Worm (Caenorhabditis elegans): Measurements from ENCODE around the gene str-13.
A peak's percentile ranks its signal among the peaks of the same experiment; 100 is the strongest.

Gene str-13

ce11 chrV:2716933-2717332, 10.1 kb downstream of the str-13 start:
- no peak for TF ChIP-seq ceh-16 (tag; optimal IDR thresholded peaks at IDR 0.05)
- no peak for TF ChIP-seq blmp-1 (tag; optimal IDR thresholded peaks at IDR 0.05; ENCODE audit: insufficient read depth)
- TF ChIP-seq elt-1 (tag; optimal IDR thresholded peaks at IDR 0.05): no peak
- no peak for TF ChIP-seq lin-13 (GFP tag; optimal IDR thresholded peaks at IDR 0.05)
- TF ChIP-seq zag-1 (tag; optimal IDR thresholded peaks at IDR 0.05): no peak
- TF ChIP-seq ZK546.5 (tag; optimal IDR thresholded peaks at IDR 0.05): no peak
- TF ChIP-seq mab-5 (tag; optimal IDR thresholded peaks at IDR 0.05): no peak
- no peak for TF ChIP-seq nhr-12 (tag; optimal IDR thresholded peaks at IDR 0.05)
- no peak for TF ChIP-seq nhr-21 (tag; optimal IDR thresholded peaks at IDR 0.05)
- no peak for TF ChIP-seq nhr-237 (tag; optimal IDR thresholded peaks at IDR 0.05)
- no peak for TF ChIP-seq nhr-11 (tag; optimal IDR thresholded peaks at IDR 0.05)
- no peak for TF ChIP-seq nhr-6 (tag; optimal IDR thresholded peaks at IDR 0.05)
- TF ChIP-seq nhr-25 (tag; optimal IDR thresholded peaks at IDR 0.05): no peak
- no peak for TF ChIP-seq snpc-4 (tag; optimal IDR thresholded peaks at IDR 0.05)
- no peak for TF ChIP-seq dmd-4 (tag; optimal IDR thresholded peaks at IDR 0.05)

ce11 chrV:2713532-2713931, 13.5 kb downstream of the str-13 start, which contains the start of gene srt-28:
TSS of gene srt-28 (minus strand) at chrV:2713632.
- TF ChIP-seq nhr-77 (tag; optimal IDR thresholded peaks at IDR 0.05) (no peak), lin-39 (tag; optimal IDR thresholded peaks at IDR 0.05) (no peak), nhr-6 (tag; optimal IDR thresholded peaks at IDR 0.05) (no peak), nhr-21 (tag; optimal IDR thresholded peaks at IDR 0.05) (no peak), mab-5 (tag; optimal IDR thresholded peaks at IDR 0.05) (no peak), lin-11 (tag; optimal IDR thresholded peaks at IDR 0.05) (no peak), sma-3 (GFP tag; optimal IDR thresholded peaks at IDR 0.05) (no peak)

- TF ChIP-seq crh-2 (tag; optimal IDR thresholded peaks at IDR 0.05) (peak; percentile 8), mab-5 (tag; optimal IDR thresholded peaks at IDR 0.05) (no peak), gmeb-1 (tag; optimal IDR thresholded peaks at IDR 0.05) (peak; percentile 5), fos-1 (tag; optimal IDR thresholded peaks at IDR 0.05) (peak; percentile 69), zag-1 (tag; optimal IDR thresholded peaks at IDR 0.05) (no peak), peb-1 (tag; optimal IDR thresholded peaks at IDR 0.05) (no peak), nhr-23 (tag; optimal IDR thresholded peaks at IDR 0.05) (no peak), sma-9 (GFP tag; optimal IDR thresholded peaks at IDR 0.05) (peak; percentile 39), sma-9 (tag; optimal IDR thresholded peaks at IDR 0.05) (no peak), unc-62 (GFP tag; optimal IDR thresholded peaks at IDR 0.05) (no peak), nhr-10 (tag; optimal IDR thresholded peaks at IDR 0.05) (no peak), lsy-2 (tag; optimal IDR thresholded peaks at IDR 0.05) (no peak)
Measured at ce11 chrV:2711429-2711828, 15.6 kb downstream of the str-13 start, which contains the start of gene C24B9.3. TSS of gene C24B9.3 (minus strand) at chrV:2711599.

- no peak for TF ChIP-seq F13H6.1 (tag; optimal IDR thresholded peaks at IDR 0.05)
- TF ChIP-seq lin-13 (GFP tag; optimal IDR thresholded peaks at IDR 0.05): no peak
- TF ChIP-seq nhr-129 (tag; optimal IDR thresholded peaks at IDR 0.05): no peak
- TF ChIP-seq lin-11 (tag; optimal IDR thresholded peaks at IDR 0.05): no peak
- no peak for TF ChIP-seq nhr-10 (tag; optimal IDR thresholded peaks at IDR 0.05)
- TF ChIP-seq C34F6.9 (tag; optimal IDR thresholded peaks at IDR 0.05): no peak
- TF ChIP-seq Y55F3AM.14 (GFP tag; optimal IDR thresholded peaks at IDR 0.05): no peak
- no peak for TF ChIP-seq ztf-4 (tag; optimal IDR thresholded peaks at IDR 0.05)
- TF ChIP-seq nhr-237 (tag; optimal IDR thresholded peaks at IDR 0.05): no peak
- no peak for TF ChIP-seq unc-55 (GFP tag; optimal IDR thresholded peaks at IDR 0.05)
- TF ChIP-seq ceh-82 (tag; optimal IDR thresholded peaks at IDR 0.05): no peak
Measured at ce11 chrV:2710192-2710591, 16.8 kb downstream of the str-13 start.

- TF ChIP-seq F13H6.1 (tag; optimal IDR thresholded peaks at IDR 0.05): no peak
- no peak for TF ChIP-seq elt-3 (tag; optimal IDR thresholded peaks at IDR 0.05)
- no peak for TF ChIP-seq mbf-1 (tag; optimal IDR thresholded peaks at IDR 0.05)
- TF ChIP-seq nhr-11 (tag; optimal IDR thresholded peaks at IDR 0.05): no peak
- no peak for TF ChIP-seq alr-1 (tag; optimal IDR thresholded peaks at IDR 0.05)
- TF ChIP-seq Y55F3AM.14 (GFP tag; optimal IDR thresholded peaks at IDR 0.05): no peak
- no peak for TF ChIP-seq sma-3 (GFP tag; optimal IDR thresholded peaks at IDR 0.05)
- TF ChIP-seq mab-5 (tag; optimal IDR thresholded peaks at IDR 0.05): no peak
- TF ChIP-seq nhr-129 (tag; optimal IDR thresholded peaks at IDR 0.05): no peak
Measured at ce11 chrV:2706379-2706778, 20.6 kb downstream of the str-13 start.

Measured in whole organism, L2 larva.